Worm (Caenorhabditis elegans): ENCODE data around the gene F10C1.8.

F10C1.8 gene

ce11 chrII:5799553-5799952 is 45.3 kb downstream of the F10C1.8 start, which contains the start of gene K05F1.8:
Gene K05F1.8, minus strand, starts transcription at chrII:5799653.
- TF ChIP-seq tbx-2 (tag; optimal IDR thresholded peaks at IDR 0.05) (no peak), pqm-1 (tag; optimal IDR thresholded peaks at IDR 0.05) (no peak), nhr-71 (tag; optimal IDR thresholded peaks at IDR 0.05) (no peak), elt-2 (tag; optimal IDR thresholded peaks at IDR 0.05) (no peak), ets-5 (GFP tag; IDR thresholded peaks at IDR 0.05) (no peak), nhr-237 (tag; optimal IDR thresholded peaks at IDR 0.05) (no peak), nhr-11 (tag; optimal IDR thresholded peaks at IDR 0.05) (no peak), skn-1 (tag; optimal IDR thresholded peaks at IDR 0.05) (no peak), elt-3 (tag; optimal IDR thresholded peaks at IDR 0.05) (no peak), rnt-1 (tag; optimal IDR thresholded peaks at IDR 0.05) (no peak), nhr-77 (tag; optimal IDR thresholded peaks at IDR 0.05) (no peak), zip-4 (GFP tag; optimal IDR thresholded peaks at IDR 0.05) (no peak), fkh-8 (tag; optimal IDR thresholded peaks at IDR 0.05) (no peak), lin-39 (tag; optimal IDR thresholded peaks at IDR 0.05) (no peak), nhr-12 (tag; optimal IDR thresholded peaks at IDR 0.05) (no peak), xbp-1 (tag; optimal IDR thresholded peaks at IDR 0.05) (no peak), ces-1 (GFP tag; optimal IDR thresholded peaks at IDR 0.05) (no peak), unc-98 (GFP tag; IDR thresholded peaks at IDR 0.05) (no peak)

ce11 chrII:5801075-5801474 is 46.8 kb downstream of the F10C1.8 start, which contains the start of the genes K05F1.9 and K05F1.1:
Gene K05F1.9, minus strand, starts transcription at chrII:5801175.
Gene K05F1.1, plus strand, starts transcription at chrII:5801382.
- TF ChIP-seq jun-1 (tag; optimal IDR thresholded peaks at IDR 0.05) = no peak
- TF ChIP-seq efl-3 (GFP tag; optimal IDR thresholded peaks at IDR 0.05) = no peak
- TF ChIP-seq C04F5.9 (tag; optimal IDR thresholded peaks at IDR 0.05) = no peak
- TF ChIP-seq pax-3 (tag; optimal IDR thresholded peaks at IDR 0.05) = no peak
- TF ChIP-seq zag-1 (tag; optimal IDR thresholded peaks at IDR 0.05) = no peak
- no peak for TF ChIP-seq sox-4 (tag; optimal IDR thresholded peaks at IDR 0.05)

- TF ChIP-seq vab-15 (tag; optimal IDR thresholded peaks at IDR 0.05) (no peak), xbp-1 (tag; optimal IDR thresholded peaks at IDR 0.05) (no peak), nhr-20 (tag; optimal IDR thresholded peaks at IDR 0.05) (no peak), ets-5 (GFP tag; IDR thresholded peaks at IDR 0.05) (no peak), egl-27 (tag; optimal IDR thresholded peaks at IDR 0.05) (no peak), aly-2 (tag; optimal IDR thresholded peaks at IDR 0.05) (no peak), lin-39 (tag; optimal IDR thresholded peaks at IDR 0.05) (no peak), zip-4 (GFP tag; optimal IDR thresholded peaks at IDR 0.05) (no peak), blmp-1 (tag; optimal IDR thresholded peaks at IDR 0.05) (no peak), efl-3 (GFP tag; optimal IDR thresholded peaks at IDR 0.05) (no peak), aha-1 (tag; optimal IDR thresholded peaks at IDR 0.05) (no peak), pag-3 (tag; optimal IDR thresholded peaks at IDR 0.05; ENCODE audit: borderline replicate concordance, insufficient read depth) (no peak), fkh-8 (tag; optimal IDR thresholded peaks at IDR 0.05) (no peak), skn-1 (tag; optimal IDR thresholded peaks at IDR 0.05) (no peak), unc-30 (tag; optimal IDR thresholded peaks at IDR 0.05) (no peak)
Measured at ce11 chrII:5804288-5804687, 50.0 kb downstream of the F10C1.8 start.

- no peak for TF ChIP-seq rnt-1 (tag; optimal IDR thresholded peaks at IDR 0.05)
- no peak for TF ChIP-seq nhr-77 (tag; optimal IDR thresholded peaks at IDR 0.05)
- no peak for TF ChIP-seq alr-1 (tag; optimal IDR thresholded peaks at IDR 0.05; ENCODE audit: borderline replicate concordance)
- TF ChIP-seq efl-3 (GFP tag; optimal IDR thresholded peaks at IDR 0.05) = no peak
- TF ChIP-seq sup-37 (GFP tag; optimal IDR thresholded peaks at IDR 0.05) = no peak
- no peak for TF ChIP-seq nhr-76 (tag; optimal IDR thresholded peaks at IDR 0.05)
- no peak for TF ChIP-seq unc-130 (tag; optimal IDR thresholded peaks at IDR 0.05)
- no peak for TF ChIP-seq egl-13 (tag; optimal IDR thresholded peaks at IDR 0.05)
- peak; percentile 64 for TF ChIP-seq elt-2 (tag; optimal IDR thresholded peaks at IDR 0.05)
- TF ChIP-seq zip-4 (GFP tag; optimal IDR thresholded peaks at IDR 0.05) = no peak
- TF ChIP-seq efl-1 (optimal IDR thresholded peaks at IDR 0.05) = no peak
- TF ChIP-seq efl-1 (GFP tag; optimal IDR thresholded peaks at IDR 0.05 in 1 of 2) = peak in 1 of 2 experiments; percentile 51
- no peak for TF ChIP-seq nhr-90 (tag; optimal IDR thresholded peaks at IDR 0.05; ENCODE audit: poor library complexity)
- no peak for TF ChIP-seq aha-1 (tag; optimal IDR thresholded peaks at IDR 0.05)
- no peak for TF ChIP-seq unc-98 (GFP tag; IDR thresholded peaks at IDR 0.05)
- no peak for TF ChIP-seq hlh-17 (GFP tag; optimal IDR thresholded peaks at IDR 0.05; ENCODE audit: borderline replicate concordance)
Measured at ce11 chrII:5805303-5805702, 51.0 kb downstream of the F10C1.8 start, which contains the start of gene K05F1.10. Gene K05F1.10, minus strand, starts transcription at chrII:5805473.

All from whole organism, L1 larva.